Worm (Caenorhabditis elegans): ENCODE results near the gene col-34.
A peak's percentile ranks its signal among the peaks of the same experiment; 100 is the strongest.

col-34 gene

ce11 chrIV:4262993-4263392, 18.6 kb upstream of the col-34 start, which contains the start of gene col-33:
col-33 (plus strand) TSS chrIV:4263293.
- TF ChIP-seq tbx-11 (GFP tag; IDR thresholded peaks at IDR 0.05): no peak
- TF ChIP-seq ama-1 (optimal IDR thresholded peaks at IDR 0.05): no peak
- no peak for TF ChIP-seq tbx-37 (GFP tag; conservative IDR thresholded peaks at IDR 0.05)
- no peak for TF ChIP-seq scrt-1 (GFP tag; IDR thresholded peaks at IDR 0.05)
- no peak for TF ChIP-seq ets-7 (tag; optimal IDR thresholded peaks at IDR 0.05)
- no peak for TF ChIP-seq B0310.2 (tag; optimal IDR thresholded peaks at IDR 0.05)
- TF ChIP-seq pes-1 (GFP tag; IDR thresholded peaks at IDR 0.05): no peak
- no peak for TF ChIP-seq tra-4 (tag; optimal IDR thresholded peaks at IDR 0.05)
- TF ChIP-seq ceh-36 (tag; optimal IDR thresholded peaks at IDR 0.05): no peak
- no peak for TF ChIP-seq aly-1 (tag; optimal IDR thresholded peaks at IDR 0.05)
- no peak for TF ChIP-seq sea-1 (GFP tag; conservative IDR thresholded peaks at IDR 0.05)
- no peak for TF ChIP-seq hmbx-1 (tag; optimal IDR thresholded peaks at IDR 0.05)
- TF ChIP-seq ceh-13 (GFP tag; optimal IDR thresholded peaks at IDR 0.05): no peak
- no peak for TF ChIP-seq hnd-1 (tag; optimal IDR thresholded peaks at IDR 0.05)
- TF ChIP-seq F13C5.2 (tag; optimal IDR thresholded peaks at IDR 0.05): no peak
- TF ChIP-seq hmg-4 (GFP tag; optimal IDR thresholded peaks at IDR 0.05): no peak
- TF ChIP-seq flt-1 (GFP tag; IDR thresholded peaks at IDR 0.05): no peak

- no peak for TF ChIP-seq hnd-1 (tag; optimal IDR thresholded peaks at IDR 0.05)
- TF ChIP-seq F13C5.2 (tag; optimal IDR thresholded peaks at IDR 0.05): no peak
- no peak for TF ChIP-seq sea-1 (GFP tag; conservative IDR thresholded peaks at IDR 0.05)
- TF ChIP-seq scrt-1 (GFP tag; IDR thresholded peaks at IDR 0.05): no peak
- TF ChIP-seq pes-1 (GFP tag; IDR thresholded peaks at IDR 0.05): no peak
- TF ChIP-seq ama-1 (optimal IDR thresholded peaks at IDR 0.05): no peak
- no peak for TF ChIP-seq hmbx-1 (tag; optimal IDR thresholded peaks at IDR 0.05)
- TF ChIP-seq B0310.2 (tag; optimal IDR thresholded peaks at IDR 0.05): no peak
- TF ChIP-seq ceh-13 (GFP tag; optimal IDR thresholded peaks at IDR 0.05): no peak
- no peak for TF ChIP-seq tbx-37 (GFP tag; conservative IDR thresholded peaks at IDR 0.05)
- TF ChIP-seq ceh-36 (tag; optimal IDR thresholded peaks at IDR 0.05): no peak
- TF ChIP-seq ets-7 (tag; optimal IDR thresholded peaks at IDR 0.05): no peak
- TF ChIP-seq hmg-4 (GFP tag; optimal IDR thresholded peaks at IDR 0.05): no peak
- TF ChIP-seq tra-4 (tag; optimal IDR thresholded peaks at IDR 0.05): no peak
- TF ChIP-seq aly-1 (tag; optimal IDR thresholded peaks at IDR 0.05): no peak
- no peak for TF ChIP-seq tbx-11 (GFP tag; IDR thresholded peaks at IDR 0.05)
- TF ChIP-seq flt-1 (GFP tag; IDR thresholded peaks at IDR 0.05): no peak
Observed at ce11 chrIV:4259433-4259832, 15.0 kb upstream of the col-34 start.

- no peak for TF ChIP-seq pes-1 (GFP tag; IDR thresholded peaks at IDR 0.05)
- no peak for TF ChIP-seq tbx-37 (GFP tag; conservative IDR thresholded peaks at IDR 0.05)
- TF ChIP-seq scrt-1 (GFP tag; IDR thresholded peaks at IDR 0.05): no peak
- no peak for TF ChIP-seq tra-4 (tag; optimal IDR thresholded peaks at IDR 0.05)
- TF ChIP-seq F13C5.2 (tag; optimal IDR thresholded peaks at IDR 0.05): no peak
- peak; percentile 1 for TF ChIP-seq aly-1 (tag; optimal IDR thresholded peaks at IDR 0.05)
Observed at ce11 chrIV:4254989-4255582, 10.7 kb upstream of the col-34 start.

ce11 chrIV:4247770-4248169, 3.4 kb upstream of the col-34 start, which contains the start of gene ama-1:
ama-1 (plus strand) TSS chrIV:4248070.
- no peak for TF ChIP-seq tbx-37 (GFP tag; conservative IDR thresholded peaks at IDR 0.05)
- no peak for TF ChIP-seq ets-7 (tag; optimal IDR thresholded peaks at IDR 0.05)
- no peak for TF ChIP-seq scrt-1 (GFP tag; IDR thresholded peaks at IDR 0.05)
- no peak for TF ChIP-seq hnd-1 (tag; optimal IDR thresholded peaks at IDR 0.05)
- no peak for TF ChIP-seq hmg-4 (GFP tag; optimal IDR thresholded peaks at IDR 0.05)
- no peak for TF ChIP-seq B0310.2 (tag; optimal IDR thresholded peaks at IDR 0.05)
- no peak for TF ChIP-seq sea-1 (GFP tag; conservative IDR thresholded peaks at IDR 0.05)
- TF ChIP-seq flt-1 (GFP tag; IDR thresholded peaks at IDR 0.05): no peak
- TF ChIP-seq ceh-13 (GFP tag; optimal IDR thresholded peaks at IDR 0.05): no peak
- TF ChIP-seq aly-1 (tag; optimal IDR thresholded peaks at IDR 0.05): no peak

- TF ChIP-seq ets-7 (tag; optimal IDR thresholded peaks at IDR 0.05): no peak
- TF ChIP-seq F13C5.2 (tag; optimal IDR thresholded peaks at IDR 0.05): peak; percentile 18
Observed at ce11 chrIV:4247334-4247733, 2.9 kb upstream of the col-34 start.

ce11 chrIV:4246493-4246892, 2.1 kb upstream of the col-34 start, which contains the start of gene ttr-20:
ttr-20 (plus strand) TSS chrIV:4246793.
- TF ChIP-seq hmg-4 (GFP tag; optimal IDR thresholded peaks at IDR 0.05): no peak
- TF ChIP-seq ets-7 (tag; optimal IDR thresholded peaks at IDR 0.05): no peak
- TF ChIP-seq ceh-36 (tag; optimal IDR thresholded peaks at IDR 0.05): no peak
- no peak for TF ChIP-seq tbx-11 (GFP tag; IDR thresholded peaks at IDR 0.05)
- no peak for TF ChIP-seq B0310.2 (tag; optimal IDR thresholded peaks at IDR 0.05)
- no peak for TF ChIP-seq flt-1 (GFP tag; IDR thresholded peaks at IDR 0.05)
- TF ChIP-seq sea-1 (GFP tag; conservative IDR thresholded peaks at IDR 0.05): no peak
- no peak for TF ChIP-seq scrt-1 (GFP tag; IDR thresholded peaks at IDR 0.05)
- TF ChIP-seq aly-1 (tag; optimal IDR thresholded peaks at IDR 0.05): no peak
- no peak for TF ChIP-seq tra-4 (tag; optimal IDR thresholded peaks at IDR 0.05)
- no peak for TF ChIP-seq F13C5.2 (tag; optimal IDR thresholded peaks at IDR 0.05)
- no peak for TF ChIP-seq tbx-37 (GFP tag; conservative IDR thresholded peaks at IDR 0.05)
- no peak for TF ChIP-seq hnd-1 (tag; optimal IDR thresholded peaks at IDR 0.05)
- TF ChIP-seq pes-1 (GFP tag; IDR thresholded peaks at IDR 0.05): no peak
- no peak for TF ChIP-seq hmbx-1 (tag; optimal IDR thresholded peaks at IDR 0.05)
- no peak for TF ChIP-seq ama-1 (optimal IDR thresholded peaks at IDR 0.05)
- no peak for TF ChIP-seq ceh-13 (GFP tag; optimal IDR thresholded peaks at IDR 0.05)

ce11 chrIV:4243830-4244406, 492 bp downstream of the col-34 start:
- TF ChIP-seq ceh-36 (tag; optimal IDR thresholded peaks at IDR 0.05) (no peak), aly-1 (tag; optimal IDR thresholded peaks at IDR 0.05) (peak; percentile 2)

ce11 chrIV:4236671-4237070, 7.7 kb downstream of the col-34 start:
- TF ChIP-seq scrt-1 (GFP tag; IDR thresholded peaks at IDR 0.05): no peak
- no peak for TF ChIP-seq tbx-37 (GFP tag; conservative IDR thresholded peaks at IDR 0.05)
- no peak for TF ChIP-seq ets-7 (tag; optimal IDR thresholded peaks at IDR 0.05)
- no peak for TF ChIP-seq tra-4 (tag; optimal IDR thresholded peaks at IDR 0.05)
- TF ChIP-seq B0310.2 (tag; optimal IDR thresholded peaks at IDR 0.05): no peak
- TF ChIP-seq hnd-1 (tag; optimal IDR thresholded peaks at IDR 0.05): no peak
- no peak for TF ChIP-seq ceh-36 (tag; optimal IDR thresholded peaks at IDR 0.05)
- TF ChIP-seq aly-1 (tag; optimal IDR thresholded peaks at IDR 0.05): no peak
- no peak for TF ChIP-seq hmbx-1 (tag; optimal IDR thresholded peaks at IDR 0.05)
- no peak for TF ChIP-seq sea-1 (GFP tag; conservative IDR thresholded peaks at IDR 0.05)
- no peak for TF ChIP-seq F13C5.2 (tag; optimal IDR thresholded peaks at IDR 0.05)
- TF ChIP-seq ama-1 (optimal IDR thresholded peaks at IDR 0.05): no peak
- TF ChIP-seq flt-1 (GFP tag; IDR thresholded peaks at IDR 0.05): no peak
- TF ChIP-seq hmg-4 (GFP tag; optimal IDR thresholded peaks at IDR 0.05): no peak
- TF ChIP-seq pes-1 (GFP tag; IDR thresholded peaks at IDR 0.05): no peak
- TF ChIP-seq tbx-11 (GFP tag; IDR thresholded peaks at IDR 0.05): no peak
- TF ChIP-seq ceh-13 (GFP tag; optimal IDR thresholded peaks at IDR 0.05): no peak

Measured in whole organism, early embryonic.